Worm (Caenorhabditis elegans) whole organism, L1 larva: ENCODE data around the gene txdc-17.
A peak's percentile ranks its signal among the peaks of the same experiment; 100 is the strongest.

Source experiments
- C16A3.4 ChIP-seq: fragments of 150-350 bp; optimal IDR thresholded peaks from 2 replicates; lab custom pipeline; 2014; ENCODE audit warnings: missing biosample characterization, missing genetic modification characterization
- F16B12.6 ChIP-seq: fragments of 150-350 bp; optimal IDR thresholded peaks from 2 replicates; lab custom pipeline; 2014; ENCODE audit warnings: missing biosample characterization, missing genetic modification characterization
- alr-1 ChIP-seq: fragments of 200-800 bp; sonication (Bioruptor generic); optimal IDR thresholded peaks from 2 replicates; lab custom pipeline; 2018; ENCODE audit warnings: borderline replicate concordance, mild to moderate bottlenecking, missing genetic modification characterization, missing compliant biosample characterization
- ama-1 ChIP-seq: fragments of 150-350 bp; optimal IDR thresholded peaks from 2 replicates; lab custom pipeline; 2014
- ceh-63 ChIP-seq: fragments of 200-800 bp; sonication (Bioruptor generic); optimal IDR thresholded peaks from 2 replicates; lab custom pipeline; 2018; ENCODE audit warnings: mild to moderate bottlenecking, missing genetic modification characterization, missing compliant biosample characterization
- ceh-82 ChIP-seq, 3 experiments: fragments of 150-350 bp in 1 of 3; sonication (generic microtip) in 2 of 3; optimal IDR thresholded peaks; 2 replicates each; lab custom pipeline; 2014 to 2017; ENCODE audit warnings: missing biosample characterization in 3 of 3, missing genetic modification characterization in 3 of 3
- dsc-1 ChIP-seq: sonication (generic microtip); optimal IDR thresholded peaks from 2 replicates; lab custom pipeline; 2016; ENCODE audit warnings: mild to moderate bottlenecking, missing genetic modification characterization, missing compliant biosample characterization
- efl-1 ChIP-seq, 4 experiments: fragments of 150-350 bp; optimal IDR thresholded peaks in 3 of 4; peaks in 1 of 4; 1 replicate in 1 of 4; 2 replicates in 3 of 4; lab custom pipeline; 2014; ENCODE audit warnings: missing biosample characterization in 2 of 4, missing genetic modification characterization in 2 of 4, missing genetic modification reagents in 2 of 4
- egl-13 ChIP-seq: sonication (generic microtip); optimal IDR thresholded peaks from 2 replicates; lab custom pipeline; 2016; ENCODE audit warnings: missing genotype, missing genetic modification reagents, missing genetic modification characterization, missing compliant biosample characterization
- egl-27 ChIP-seq, 2 experiments: fragments of 150-350 bp in 1 of 2; sonication (generic microtip); optimal IDR thresholded peaks; 3 replicates each; lab custom pipeline; 2017 to 2018; ENCODE audit warnings: missing biosample characterization in 2 of 2, missing genetic modification characterization in 2 of 2, missing genetic modification reagents in 2 of 2
- elt-2 ChIP-seq: sonication (generic microtip); optimal IDR thresholded peaks from 2 replicates; lab custom pipeline; 2016; ENCODE audit warnings: missing genetic modification characterization, mild to moderate bottlenecking, inconsistent platforms, missing compliant biosample characterization, missing genetic modification reagents
- elt-3 ChIP-seq, 6 experiments: fragments of 150-350 bp in 1 of 6; sonication (generic microtip); optimal IDR thresholded peaks; 2 replicates each; lab custom pipeline; 2017 to 2018; ENCODE audit warnings: missing biosample characterization in 6 of 6, missing genetic modification characterization in 6 of 6, inconsistent platforms in 1 of 6
- fkh-10 ChIP-seq: sonication (generic microtip); optimal IDR thresholded peaks from 2 replicates; lab custom pipeline; 2017; ENCODE audit warnings: missing biosample characterization, missing genetic modification reagents, missing genetic modification characterization
- fkh-4 ChIP-seq: sonication (generic microtip); optimal IDR thresholded peaks from 2 replicates; lab custom pipeline; 2016; ENCODE audit warnings: missing compliant biosample characterization, missing genetic modification characterization, borderline replicate concordance
- fos-1 ChIP-seq: fragments of 150-350 bp; optimal IDR thresholded peaks from 2 replicates; lab custom pipeline; 2014; ENCODE audit warnings: missing biosample characterization, missing genetic modification characterization
- grh-1 ChIP-seq: fragments of 200-800 bp; sonication (Bioruptor generic); IDR thresholded peaks from 2 replicates; pipeline ENCODE4 v1.3.6; 2022; ENCODE audit warnings: missing genetic modification reagents, missing genetic modification characterization, missing compliant biosample characterization
- irx-1 ChIP-seq: sonication (generic microtip); optimal IDR thresholded peaks from 2 replicates; lab custom pipeline; 2016; ENCODE audit warnings: missing genetic modification characterization, missing compliant biosample characterization
- isw-1 ChIP-seq: fragments of 200-800 bp; sonication (Bioruptor generic); IDR thresholded peaks from 2 replicates; pipeline ENCODE4 v1.3.6; 2022; ENCODE audit warnings: missing genetic modification characterization, missing compliant biosample characterization
- jun-1 ChIP-seq: fragments of 150-350 bp; optimal IDR thresholded peaks from 2 replicates; lab custom pipeline; 2014; ENCODE audit warnings: missing biosample characterization, missing genetic modification reagents, missing genetic modification characterization
- lin-14 ChIP-seq: fragments of 200-800 bp; sonication (Bioruptor generic); optimal IDR thresholded peaks from 2 replicates; lab custom pipeline; 2018; ENCODE audit warnings: mild to moderate bottlenecking, missing genetic modification characterization, moderate library complexity, missing compliant biosample characterization
- lin-35 ChIP-seq, 2 experiments: fragments of 150-350 bp; optimal IDR thresholded peaks; 2 replicates each; lab custom pipeline; 2014; ENCODE audit warnings: missing biosample characterization in 2 of 2, missing genetic modification characterization in 2 of 2, missing genetic modification reagents in 2 of 2
- lin-39 ChIP-seq: fragments of 150-350 bp; optimal IDR thresholded peaks from 2 replicates; lab custom pipeline; 2014; ENCODE audit warnings: missing biosample characterization, missing genetic modification reagents, missing genetic modification characterization
- lir-3 ChIP-seq: sonication (generic microtip); optimal IDR thresholded peaks from 2 replicates; lab custom pipeline; 2016; ENCODE audit warnings: mild to moderate bottlenecking, missing genetic modification characterization, moderate library complexity, missing compliant biosample characterization; ENCODE audit not compliant: poor library complexity
- lsy-2 ChIP-seq, 2 experiments: fragments of 150-350 bp; optimal IDR thresholded peaks; 2 replicates each; lab custom pipeline; 2014; ENCODE audit warnings: missing biosample characterization in 2 of 2, missing genetic modification characterization in 2 of 2
- mab-9 ChIP-seq: fragments of 200-800 bp; sonication (Bioruptor generic); IDR thresholded peaks from 2 replicates; pipeline ENCODE4 v1.3.6; 2022; ENCODE audit warnings: missing genetic modification reagents, missing genetic modification characterization, missing compliant biosample characterization
- mdl-1 ChIP-seq, 2 experiments: fragments of 150-350 bp; optimal IDR thresholded peaks; 2 replicates each; lab custom pipeline; 2014 to 2017; ENCODE audit warnings: missing biosample characterization in 2 of 2, missing genetic modification characterization in 2 of 2, inconsistent platforms in 1 of 2
- mep-1 ChIP-seq: fragments of 150-350 bp; optimal IDR thresholded peaks from 2 replicates; lab custom pipeline; 2014; ENCODE audit warnings: missing biosample characterization, missing genetic modification characterization
- nhr-11 ChIP-seq: fragments of 150-350 bp; optimal IDR thresholded peaks from 2 replicates; lab custom pipeline; 2014; ENCODE audit warnings: missing biosample characterization, missing genetic modification characterization
- nhr-20 ChIP-seq: sonication (generic microtip); optimal IDR thresholded peaks from 2 replicates; lab custom pipeline; 2016; ENCODE audit warnings: mild to moderate bottlenecking, missing genetic modification characterization, missing compliant biosample characterization
- nhr-237 ChIP-seq: fragments of 150-350 bp; optimal IDR thresholded peaks from 2 replicates; lab custom pipeline; 2014; ENCODE audit warnings: missing biosample characterization, missing genetic modification characterization
- nhr-47 ChIP-seq: sonication (generic microtip); optimal IDR thresholded peaks from 2 replicates; lab custom pipeline; 2016; ENCODE audit warnings: mild to moderate bottlenecking, missing genetic modification characterization, moderate library complexity, missing compliant biosample characterization
- nhr-71 ChIP-seq: sonication (generic microtip); optimal IDR thresholded peaks from 2 replicates; lab custom pipeline; 2016; ENCODE audit warnings: mild to moderate bottlenecking, missing genetic modification characterization, moderate library complexity, missing compliant biosample characterization
- nhr-76 ChIP-seq: sonication (generic microtip); optimal IDR thresholded peaks from 2 replicates; lab custom pipeline; 2017; ENCODE audit warnings: missing biosample characterization, missing genetic modification characterization
- nhr-77 ChIP-seq: fragments of 150-350 bp; optimal IDR thresholded peaks from 2 replicates; lab custom pipeline; 2014; ENCODE audit warnings: missing biosample characterization, missing genetic modification characterization
- nhr-84 ChIP-seq: sonication (generic microtip); optimal IDR thresholded peaks from 2 replicates; lab custom pipeline; 2017; ENCODE audit warnings: missing biosample characterization, missing genetic modification characterization
- nhr-85 ChIP-seq: sonication (generic microtip); peaks from one replicate; lab custom pipeline; 2016; ENCODE audit warnings: missing genetic modification characterization, inconsistent platforms, missing compliant biosample characterization
- pag-3 ChIP-seq: sonication (generic microtip); optimal IDR thresholded peaks from 2 replicates; lab custom pipeline; 2017; ENCODE audit warnings: missing genetic modification characterization, mild to moderate bottlenecking, missing compliant biosample characterization, antibody characterized with exemption, borderline replicate concordance; ENCODE audit not compliant: insufficient read depth
- pax-3 ChIP-seq: fragments of 200-800 bp; sonication (Bioruptor generic); optimal IDR thresholded peaks from 2 replicates; lab custom pipeline; 2018; ENCODE audit warnings: mild to moderate bottlenecking, missing genetic modification characterization, moderate library complexity, missing compliant biosample characterization
- rnt-1 ChIP-seq: sonication (generic microtip); optimal IDR thresholded peaks from 2 replicates; lab custom pipeline; 2016; ENCODE audit warnings: mild to moderate bottlenecking, missing genetic modification characterization, moderate library complexity, missing compliant biosample characterization
- snu-23 ChIP-seq: sonication (generic microtip); optimal IDR thresholded peaks from 2 replicates; lab custom pipeline; 2016; ENCODE audit warnings: missing genetic modification characterization, missing compliant biosample characterization
- sox-4 ChIP-seq: sonication (generic microtip); optimal IDR thresholded peaks from 2 replicates; lab custom pipeline; 2016; ENCODE audit warnings: missing genetic modification characterization, missing compliant biosample characterization
- sptf-1 ChIP-seq: fragments of 150-350 bp; optimal IDR thresholded peaks from 2 replicates; lab custom pipeline; 2014; ENCODE audit warnings: missing biosample characterization, missing genetic modification characterization
- swsn-7 ChIP-seq: sonication (generic microtip); optimal IDR thresholded peaks from 2 replicates; lab custom pipeline; 2016; ENCODE audit warnings: missing genetic modification characterization, missing compliant biosample characterization
- tlp-1 ChIP-seq: fragments of 150-350 bp; optimal IDR thresholded peaks from 2 replicates; lab custom pipeline; 2014; ENCODE audit warnings: missing biosample characterization, missing genetic modification characterization
- unc-62 ChIP-seq: fragments of 150-350 bp; optimal IDR thresholded peaks from 2 replicates; lab custom pipeline; 2014; ENCODE audit warnings: missing biosample characterization, missing genetic modification reagents, missing genetic modification characterization
- unc-86 ChIP-seq: sonication (generic microtip); optimal IDR thresholded peaks from 2 replicates; lab custom pipeline; 2016; ENCODE audit warnings: missing genetic modification characterization, missing compliant biosample characterization
- xbp-1 ChIP-seq: sonication (generic microtip); optimal IDR thresholded peaks from 2 replicates; lab custom pipeline; 2016; ENCODE audit warnings: missing genetic modification characterization, missing compliant biosample characterization
- zag-1 ChIP-seq: fragments of 150-350 bp; optimal IDR thresholded peaks from 2 replicates; lab custom pipeline; 2014; ENCODE audit warnings: missing biosample characterization, missing genetic modification characterization
- ztf-11 ChIP-seq, 2 experiments: sonication (generic microtip); optimal IDR thresholded peaks; 2 replicates each; lab custom pipeline; 2016 to 2017; ENCODE audit warnings: missing genetic modification characterization in 2 of 2, missing biosample characterization in 1 of 2, missing compliant biosample characterization in 1 of 2

Gene txdc-17

ce11 chrIII:2875946-2876345, 41.5 kb downstream of the txdc-17 start (continued):
- TF ChIP-seq jun-1 = peak; percentile 55
- TF ChIP-seq tlp-1 (tag; lab: Kevin White, UChicago) = no peak

DNA sequence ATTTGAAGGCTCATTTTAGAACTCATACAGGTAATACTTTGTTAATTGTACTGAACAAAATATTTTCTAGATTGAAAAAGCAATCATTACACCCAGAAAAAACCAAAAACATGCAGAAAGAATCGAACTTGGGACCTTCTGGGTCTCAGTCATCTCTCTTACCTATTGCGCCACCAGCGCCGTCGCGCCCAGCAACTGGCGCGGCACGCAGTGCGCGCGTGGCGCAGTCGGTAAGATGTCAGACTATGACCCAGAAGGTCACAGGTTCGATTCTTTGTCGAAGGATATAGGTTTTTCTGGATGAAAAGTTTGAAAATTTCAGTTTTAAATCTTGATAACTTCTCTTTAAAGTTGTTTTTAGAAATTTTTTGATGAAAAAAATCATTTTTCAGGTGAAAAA, 45.2 kb downstream of the txdc-17 start:
- TF ChIP-seq lin-35 (GFP tag; optimal IDR thresholded peaks at IDR 0.05; lab: Kevin White, UChicago) (no peak), pax-3 (tag; lab: Kevin White, UChicago) (no peak), egl-27 (tag; optimal IDR thresholded peaks at IDR 0.05; lab: Kevin White, UChicago) (no peak), ceh-82 (tag; optimal IDR thresholded peaks at IDR 0.05; lab: Kevin White, UChicago) (no peak), fkh-10 (GFP tag; lab: Kevin White, UChicago) (no peak), unc-62 (GFP tag; lab: Kevin White, UChicago) (no peak), nhr-84 (tag; lab: Kevin White, UChicago) (no peak)

ce11 chrIII:2881117-2881516, 46.7 kb downstream of the txdc-17 start:
- no peak for TF ChIP-seq fkh-4 (tag; lab: Kevin White, UChicago)
- TF ChIP-seq fos-1 (tag; lab: Kevin White, UChicago) = no peak
- TF ChIP-seq nhr-85 (tag; lab: Kevin White, UChicago) = peak; percentile 7
- peak; percentile 28 for TF ChIP-seq lin-14 (GFP tag; lab: Kevin White, UChicago)
- no peak for TF ChIP-seq C16A3.4 (tag; lab: Kevin White, UChicago)
- no peak for TF ChIP-seq F16B12.6 (tag; lab: Kevin White, UChicago)
- no peak for TF ChIP-seq mab-9 (GFP tag; lab: Robert Waterston, UW)
- TF ChIP-seq swsn-7 (tag; lab: Kevin White, UChicago) = peak; percentile 25
- no peak for TF ChIP-seq lir-3
- no peak for TF ChIP-seq mep-1 (tag; lab: Kevin White, UChicago)
- TF ChIP-seq mdl-1 (tag; optimal IDR thresholded peaks at IDR 0.05; lab: Kevin White, UChicago) = no peak
- TF ChIP-seq irx-1 (tag; lab: Kevin White, UChicago) = peak; percentile 24
- TF ChIP-seq nhr-76 = no peak
- no peak for TF ChIP-seq nhr-11 (tag; lab: Kevin White, UChicago)
- TF ChIP-seq isw-1 (GFP tag; lab: Robert Waterston, UW) = no peak
- TF ChIP-seq fkh-10 (GFP tag; lab: Kevin White, UChicago) = no peak
- peak in 1 of 2 experiments; percentile 37 for TF ChIP-seq lsy-2 (tag; optimal IDR thresholded peaks at IDR 0.05; lab: Kevin White, UChicago)
- TF ChIP-seq snu-23 (GFP tag; lab: Kevin White, UChicago) = peak; percentile 32
- no peak for TF ChIP-seq elt-3 (tag; optimal IDR thresholded peaks at IDR 0.05; lab: Kevin White, UChicago)
- no peak for TF ChIP-seq nhr-77 (tag; lab: Kevin White, UChicago)
- TF ChIP-seq ceh-82 (tag; optimal IDR thresholded peaks at IDR 0.05; lab: Kevin White, UChicago) = no peak
- TF ChIP-seq nhr-47 (tag; lab: Kevin White, UChicago) = peak; percentile 38
- TF ChIP-seq rnt-1 (tag; lab: Kevin White, UChicago) = peak; percentile 13
- no peak for TF ChIP-seq ama-1 (lab: Kevin White, UChicago)
- TF ChIP-seq nhr-237 (tag; lab: Kevin White, UChicago) = no peak
- no peak for TF ChIP-seq ceh-63 (GFP tag; lab: Kevin White, UChicago)
- no peak for TF ChIP-seq pag-3
- peak; percentile 11 to 31 for TF ChIP-seq efl-1 (optimal IDR thresholded peaks at IDR 0.05; lab: Kevin White, UChicago)
- peak in 1 of 2 experiments; percentile 33 for TF ChIP-seq efl-1 (GFP tag; optimal IDR thresholded peaks at IDR 0.05 in 1 of 2; lab: Kevin White, UChicago)
- TF ChIP-seq sox-4 (tag; lab: Kevin White, UChicago) = no peak
- TF ChIP-seq unc-86 = no peak
- no peak for TF ChIP-seq egl-13 (tag; lab: Kevin White, UChicago)
- TF ChIP-seq elt-2 = no peak
- no peak for TF ChIP-seq sptf-1 (tag; lab: Kevin White, UChicago)
- TF ChIP-seq nhr-71 (tag; lab: Kevin White, UChicago) = peak; percentile 61
- peak; percentile 66 for TF ChIP-seq dsc-1 (tag; lab: Kevin White, UChicago)
- TF ChIP-seq xbp-1 (tag; lab: Kevin White, UChicago) = peak; percentile 7
- TF ChIP-seq alr-1 (tag; lab: Kevin White, UChicago) = no peak
- TF ChIP-seq lin-39 (tag; lab: Kevin White, UChicago) = no peak
- TF ChIP-seq nhr-20 (tag; lab: Kevin White, UChicago) = peak; percentile 26
- TF ChIP-seq grh-1 = no peak
- TF ChIP-seq ztf-11 (tag; optimal IDR thresholded peaks at IDR 0.05; lab: Kevin White, UChicago) = no peak
- no peak for TF ChIP-seq zag-1 (tag; lab: Kevin White, UChicago)
- TF ChIP-seq, all 84 proteins: peak for 13
